Fruit fly (Drosophila melanogaster) whole organism, embryonic: Measurements from ENCODE around the gene CG7906.
A peak's percentile ranks its signal among the peaks of the same experiment; 100 is the strongest.

Experiments used
- Ada2b ChIP-seq: fragments of 200-800 bp; sonication (Bioruptor generic); IDR thresholded peaks from 2 replicates; pipeline ENCODE4 v1.3.6; 2022; ENCODE audit warnings: missing biosample characterization, missing genetic modification characterization
- Bgb ChIP-seq: fragments of 200-800 bp; sonication (Bioruptor generic); IDR thresholded peaks from 2 replicates; pipeline ENCODE4 v1.3.6; 2022; ENCODE audit warnings: missing biosample characterization, missing genetic modification characterization; ENCODE audit not compliant: partially characterized antibody
- CG11247 ChIP-seq: fragments of 200-800 bp; sonication (Bioruptor generic); IDR thresholded peaks from 2 replicates; pipeline ENCODE4 v1.3.6; 2022; ENCODE audit warnings: missing biosample characterization, missing genetic modification characterization
- CG11696 ChIP-seq: fragments of 200-800 bp; sonication (Bioruptor generic); IDR thresholded peaks from 2 replicates; pipeline ENCODE4 v1.3.6; 2022; ENCODE audit warnings: missing biosample characterization, missing genetic modification characterization
- CG12942 ChIP-seq: fragments of 200-800 bp; sonication (Bioruptor generic); optimal IDR thresholded peaks from 3 replicates; lab custom pipeline; 2016; ENCODE audit warnings: missing biosample characterization, missing genetic modification characterization
- CG13624 ChIP-seq: fragments of 200-800 bp; sonication (Bioruptor generic); optimal IDR thresholded peaks from 2 replicates; lab custom pipeline; 2016; ENCODE audit warnings: missing biosample characterization, missing genetic modification characterization
- CG13894 ChIP-seq: fragments of 200-800 bp; sonication (Bioruptor generic); optimal IDR thresholded peaks from 3 replicates; lab custom pipeline; 2018; ENCODE audit warnings: missing biosample characterization, mild to moderate bottlenecking, missing genetic modification characterization, moderate library complexity
- CG14441 ChIP-seq: fragments of 200-800 bp; sonication (Bioruptor generic); IDR thresholded peaks from 2 replicates; pipeline ENCODE4 v1.3.6; 2022; ENCODE audit warnings: missing biosample characterization, missing genetic modification characterization
- CG15514 ChIP-seq: fragments of 200-800 bp; sonication (Bioruptor generic); optimal IDR thresholded peaks from 3 replicates; lab custom pipeline; 2017; ENCODE audit warnings: missing biosample characterization, missing genetic modification characterization, mild to moderate bottlenecking, moderate library complexity, missing genetic modification reagents
- CG18011 ChIP-seq: fragments of 200-800 bp; sonication (Bioruptor generic); optimal IDR thresholded peaks from 2 replicates; lab custom pipeline; 2017; ENCODE audit warnings: missing biosample characterization, missing genetic modification characterization, mild to moderate bottlenecking, moderate library complexity, missing genotype
- CG2199 ChIP-seq: fragments of 200-800 bp; sonication (Bioruptor generic); IDR thresholded peaks from 3 replicates; pipeline ENCODE4 v1.3.6; 2022; ENCODE audit warnings: missing biosample characterization, missing genetic modification characterization
- CG2889 ChIP-seq: fragments of 200-800 bp; sonication (Bioruptor generic); IDR thresholded peaks from 3 replicates; pipeline ENCODE4 v1.3.6; 2022; ENCODE audit warnings: missing biosample characterization, missing genetic modification characterization
- CG5180 ChIP-seq: fragments of 200-800 bp; sonication (Bioruptor generic); optimal IDR thresholded peaks from 3 replicates; lab custom pipeline; 2017; ENCODE audit warnings: missing biosample characterization, missing genetic modification characterization, mild to moderate bottlenecking, moderate library complexity, missing genetic modification reagents
- CG6254 ChIP-seq: fragments of 200-800 bp; sonication (Bioruptor generic); optimal IDR thresholded peaks from 3 replicates; lab custom pipeline; 2017; ENCODE audit warnings: mild to moderate bottlenecking, missing biosample characterization, missing genetic modification reagents, missing genetic modification characterization
- CG7745 ChIP-seq: fragments of 200-800 bp; sonication (Bioruptor generic); optimal IDR thresholded peaks from 2 replicates; lab custom pipeline; 2018; ENCODE audit warnings: missing biosample characterization, mild to moderate bottlenecking, missing genetic modification characterization, moderate library complexity
- CG9215 ChIP-seq: fragments of 200-800 bp; sonication (Bioruptor generic); IDR thresholded peaks from 2 replicates; pipeline ENCODE4 v1.3.6; 2022; ENCODE audit warnings: missing biosample characterization, missing genetic modification characterization
- CG9817 ChIP-seq: fragments of 200-800 bp; sonication (Bioruptor generic); optimal IDR thresholded peaks from 2 replicates; lab custom pipeline; 2018; ENCODE audit warnings: missing biosample characterization, mild to moderate bottlenecking, missing genetic modification characterization, moderate library complexity
- Dbx ChIP-seq: fragments of 200-800 bp; sonication (Bioruptor generic); IDR thresholded peaks from 3 replicates; pipeline ENCODE4 v1.3.6; 2022; ENCODE audit warnings: missing biosample characterization, missing genetic modification characterization
- Drgx ChIP-seq: fragments of 200-800 bp; sonication (Bioruptor generic); IDR thresholded peaks from 2 replicates; pipeline ENCODE4 v1.3.6; 2022; ENCODE audit warnings: missing biosample characterization, missing genetic modification characterization
- Hr78 ChIP-seq, 2 experiments: fragments of 200-800 bp in 1 of 2; fragments of >200 bp in 1 of 2; sonication (Bioruptor generic) in 1 of 2; optimal IDR thresholded peaks; 2 replicates each; lab custom pipeline; 2017 to 2019; ENCODE audit warnings: missing biosample characterization in 2 of 2, missing genetic modification characterization in 2 of 2, mild to moderate bottlenecking in 1 of 2, moderate library complexity in 1 of 2
- Oaz ChIP-seq: fragments of 200-800 bp; sonication (Bioruptor generic); IDR thresholded peaks from 2 replicates; pipeline ENCODE4 v1.3.6; 2022; ENCODE audit warnings: missing biosample characterization, missing genetic modification characterization
- Pdp1 ChIP-seq, 2 experiments: fragments of 200-800 bp; sonication (Bioruptor generic); optimal IDR thresholded peaks; 3 replicates each; lab custom pipeline; 2016; ENCODE audit warnings: missing biosample characterization in 2 of 2, missing genetic modification characterization in 2 of 2, mild to moderate bottlenecking in 1 of 2, moderate library complexity in 1 of 2
- Rfx ChIP-seq: fragments of 200-800 bp; sonication (Bioruptor generic); IDR thresholded peaks from 2 replicates; pipeline ENCODE4 v1.3.6; 2022; ENCODE audit warnings: missing biosample characterization, missing genetic modification characterization
- Rx ChIP-seq: fragments of 200-800 bp; sonication (Bioruptor generic); IDR thresholded peaks from 2 replicates; pipeline ENCODE4 v1.3.6; 2022; ENCODE audit warnings: missing biosample characterization, missing genetic modification characterization
- Spps ChIP-seq: fragments of 200-800 bp; sonication (Bioruptor generic); optimal IDR thresholded peaks from 2 replicates; lab custom pipeline; 2018; ENCODE audit warnings: missing biosample characterization, mild to moderate bottlenecking, missing genetic modification characterization
- abd-A ChIP-seq: fragments of 200-800 bp; sonication (Bioruptor generic); optimal IDR thresholded peaks from 3 replicates; lab custom pipeline; 2019; ENCODE audit warnings: missing biosample characterization, mild to moderate bottlenecking, missing genetic modification characterization, moderate library complexity
- amos ChIP-seq: fragments of 200-800 bp; sonication (Bioruptor generic); IDR thresholded peaks from 2 replicates; pipeline ENCODE4 v1.3.6; 2022; ENCODE audit warnings: missing biosample characterization, missing genetic modification characterization; ENCODE audit not compliant: partially characterized antibody
- bab2 ChIP-seq: fragments of 200-800 bp; sonication (Bioruptor generic); optimal IDR thresholded peaks from 2 replicates; lab custom pipeline; 2016; ENCODE audit warnings: missing biosample characterization, missing genetic modification characterization
- bowl ChIP-seq: fragments of 200-800 bp; sonication (Bioruptor generic); IDR thresholded peaks from 2 replicates; pipeline ENCODE4 v1.3.6; 2022; ENCODE audit warnings: missing biosample characterization, missing genetic modification characterization
- bsh ChIP-seq, 2 experiments: fragments of 200-800 bp; sonication (Bioruptor generic); optimal IDR thresholded peaks; 2 replicates each; lab custom pipeline; 2017 to 2018; ENCODE audit warnings: mild to moderate bottlenecking in 2 of 2, missing biosample characterization in 2 of 2, missing genetic modification characterization in 2 of 2, moderate library complexity in 1 of 2
- cato ChIP-seq: fragments of 200-800 bp; sonication (Bioruptor generic); optimal IDR thresholded peaks from 2 replicates; lab custom pipeline; 2016; ENCODE audit warnings: missing biosample characterization, missing genetic modification characterization, borderline replicate concordance
- dm ChIP-seq: fragments of 200-800 bp; sonication (Bioruptor generic); optimal IDR thresholded peaks from 3 replicates; lab custom pipeline; 2016; ENCODE audit warnings: missing biosample characterization, missing genetic modification characterization
- dmrt99B ChIP-seq: fragments of 200-800 bp; sonication (Bioruptor generic); optimal IDR thresholded peaks from 2 replicates; lab custom pipeline; 2018; ENCODE audit warnings: missing biosample characterization, mild to moderate bottlenecking, missing genetic modification characterization, moderate library complexity
- en ChIP-seq: fragments of 200-800 bp; sonication (Bioruptor generic); optimal IDR thresholded peaks from 2 replicates; lab custom pipeline; 2016; ENCODE audit warnings: missing biosample characterization, missing genetic modification characterization
- fd3F ChIP-seq: fragments of 200-800 bp; sonication (Bioruptor generic); optimal IDR thresholded peaks from 2 replicates; lab custom pipeline; 2018; ENCODE audit warnings: missing biosample characterization, mild to moderate bottlenecking, missing genetic modification characterization, moderate library complexity
- gro ChIP-seq: fragments of 200-800 bp; sonication (Bioruptor generic); optimal IDR thresholded peaks from 2 replicates; lab custom pipeline; 2016; ENCODE audit warnings: missing biosample characterization, missing genetic modification characterization
- gt ChIP-seq: fragments of 200-800 bp; sonication (Bioruptor generic); IDR thresholded peaks from 2 replicates; pipeline ENCODE4 v1.3.6; 2022; ENCODE audit warnings: missing biosample characterization, missing genetic modification characterization
- hb ChIP-seq: fragments of 200-800 bp; sonication (Bioruptor generic); IDR thresholded peaks from 3 replicates; pipeline ENCODE4 v1.3.6; 2022; ENCODE audit warnings: missing biosample characterization, missing genetic modification characterization; ENCODE audit not compliant: partially characterized antibody
- jing ChIP-seq: fragments of 200-800 bp; sonication (Bioruptor generic); optimal IDR thresholded peaks from 2 replicates; lab custom pipeline; 2018; ENCODE audit warnings: missing biosample characterization, mild to moderate bottlenecking, missing genetic modification characterization
- kni ChIP-seq: fragments of 200-800 bp; sonication (Bioruptor generic); optimal IDR thresholded peaks from 3 replicates; lab custom pipeline; 2017; ENCODE audit warnings: mild to moderate bottlenecking, missing biosample characterization, missing genetic modification reagents, missing genetic modification characterization
- onecut ChIP-seq: fragments of 200-800 bp; sonication (Bioruptor generic); IDR thresholded peaks from 2 replicates; pipeline ENCODE4 v1.3.6; 2022; ENCODE audit warnings: missing biosample characterization, missing genetic modification characterization
- psq ChIP-seq: fragments of 200-800 bp; sonication (Bioruptor generic); optimal IDR thresholded peaks from 2 replicates; lab custom pipeline; 2017; ENCODE audit warnings: missing biosample characterization, missing genetic modification characterization
- row ChIP-seq: fragments of 200-800 bp; sonication (Bioruptor generic); IDR thresholded peaks from 3 replicates; pipeline ENCODE4 v1.3.6; 2022; ENCODE audit warnings: missing biosample characterization, missing genetic modification characterization
- scrt ChIP-seq: fragments of 200-800 bp; sonication (Bioruptor generic); optimal IDR thresholded peaks from 2 replicates; lab custom pipeline; 2018; ENCODE audit warnings: missing biosample characterization, mild to moderate bottlenecking, missing genetic modification characterization, moderate library complexity
- sd ChIP-seq: fragments of 200-800 bp; sonication (Bioruptor generic); optimal IDR thresholded peaks from 3 replicates; lab custom pipeline; 2018; ENCODE audit warnings: missing biosample characterization, mild to moderate bottlenecking, missing genetic modification characterization, moderate library complexity
- sqz ChIP-seq: fragments of 200-800 bp; sonication (Bioruptor generic); optimal IDR thresholded peaks from 3 replicates; lab custom pipeline; 2018; ENCODE audit warnings: missing biosample characterization, mild to moderate bottlenecking, missing genetic modification characterization
- trh ChIP-seq: fragments of 200-800 bp; sonication (Bioruptor generic); optimal IDR thresholded peaks from 2 replicates; lab custom pipeline; 2016; ENCODE audit warnings: missing biosample characterization, missing genetic modification characterization
- vvl ChIP-seq: fragments of 200-800 bp; sonication (Bioruptor generic); IDR thresholded peaks from 2 replicates; pipeline ENCODE4 v1.3.6; 2022; ENCODE audit warnings: missing biosample characterization, missing genetic modification characterization
- wdn ChIP-seq: fragments of 200-800 bp; sonication (Bioruptor generic); IDR thresholded peaks from 2 replicates; pipeline ENCODE4 v1.3.6; 2022; ENCODE audit warnings: missing biosample characterization, missing genetic modification characterization
- yki ChIP-seq: fragments of >200 bp; optimal IDR thresholded peaks from 3 replicates; lab custom pipeline; 2018

The CG7906 gene

dm6 chr3L:14195714-14196113 lies 40.7 kb upstream of the CG7906 start (continued):
- TF ChIP-seq psq (GFP tag; lab: Kevin White, UChicago) (no peak), Dbx (0 out of 3 replicates have a peak, but pooled peaks have one; percentile 21), bowl (no peak), Oaz (GFP tag; lab: Robert Waterston, UW) (no peak)

dm6 chr3L:14198216-14198615 lies 38.2 kb upstream of the CG7906 start:
- peak; percentile 8; the same call in 1 of the 2 replicates for TF ChIP-seq CG11696 (GFP tag; lab: Robert Waterston, UW)
- peak; percentile 57; the same call in 1 of the 2 replicates for TF ChIP-seq vvl (GFP tag; lab: Robert Waterston, UW)
- no peak for TF ChIP-seq dmrt99B
- TF ChIP-seq scrt, result peak; percentile 3
- TF ChIP-seq hb, result no peak
- no peak for TF ChIP-seq trh
- TF ChIP-seq sqz (GFP tag; lab: Kevin White, UChicago), result peak; percentile 33
- TF ChIP-seq CG7745, result no peak
- TF ChIP-seq en (GFP tag; lab: Kevin White, UChicago), result no peak
- no peak for TF ChIP-seq CG13624 (GFP tag; lab: Kevin White, UChicago)
- no peak for TF ChIP-seq CG9817
- TF ChIP-seq CG6254 (GFP tag; lab: Kevin White, UChicago), result no peak
- TF ChIP-seq CG9215, result no peak
- no peak for TF ChIP-seq Rx (GFP tag; lab: Robert Waterston, UW)
- no peak for TF ChIP-seq jing (GFP tag; lab: Kevin White, UChicago)
- no peak for TF ChIP-seq CG12942 (GFP tag; lab: Kevin White, UChicago)
- TF ChIP-seq CG18011 (GFP tag; lab: Kevin White, UChicago), result peak; percentile 90
- TF ChIP-seq yki (lab: Kevin White, UChicago), result no peak
- no peak for TF ChIP-seq CG15514 (GFP tag; lab: Kevin White, UChicago)
- no peak for TF ChIP-seq Drgx (GFP tag; lab: Robert Waterston, UW)
- TF ChIP-seq Spps, result no peak
- no peak for TF ChIP-seq fd3F
- TF ChIP-seq Pdp1 (GFP tag; optimal IDR thresholded peaks at IDR 0.05; lab: Kevin White, UChicago), result peak in 1 of 2 experiments; percentile 86
- no peak for TF ChIP-seq cato
- peak; percentile 25 for TF ChIP-seq abd-A (tag; lab: Kevin White, UChicago)
- no peak for TF ChIP-seq CG14441 (GFP tag; lab: Robert Waterston, UW)
- no peak for TF ChIP-seq dm (GFP tag; lab: Kevin White, UChicago)
- no peak for TF ChIP-seq CG2889
- peak; percentile 5 for TF ChIP-seq CG5180 (GFP tag; lab: Kevin White, UChicago)
- TF ChIP-seq onecut (GFP tag; lab: Robert Waterston, UW), result peak; percentile 92
- 0 out of 3 replicates have a peak, but pooled peaks have one; percentile 7 for TF ChIP-seq CG2199
- TF ChIP-seq CG11247 (GFP tag; lab: Robert Waterston, UW), result no peak

dm6 chr3L:14200966-14201365 lies 35.5 kb upstream of the CG7906 start:
- TF ChIP-seq row (GFP tag; lab: Robert Waterston, UW) (peak; percentile 32; the same call in 1 of the 3 replicates), bsh (GFP tag; optimal IDR thresholded peaks at IDR 0.05; lab: Kevin White, UChicago) (no peak), sd (peak; percentile 93), gro (GFP tag; lab: Kevin White, UChicago) (no peak), CG13894 (tag; lab: Kevin White, UChicago) (peak; percentile 59), Ada2b (GFP tag; lab: Robert Waterston, UW) (no peak), CG6254 (GFP tag; lab: Kevin White, UChicago) (no peak), bab2 (GFP tag; lab: Kevin White, UChicago) (no peak), kni (GFP tag; lab: Kevin White, UChicago) (peak; percentile 87), amos (GFP tag; lab: Robert Waterston, UW) (peak; percentile 39; the same call in 1 of the 2 replicates), Rfx (GFP tag; lab: Robert Waterston, UW) (peak; percentile 5; the same call in 1 of the 2 replicates), Hr78 (GFP tag; optimal IDR thresholded peaks at IDR 0.05; lab: Kevin White, UChicago) (peak in 1 of 2 experiments; percentile 73), CG13624 (GFP tag; lab: Kevin White, UChicago) (peak; percentile 19), wdn (no peak), Bgb (GFP tag; lab: Robert Waterston, UW) (peak; percentile 73; the same call in 1 of the 2 replicates), gt (no peak)
